Fruit fly (Drosophila melanogaster): ENCODE measurements around the gene v.

Gene v

dm6 chrX:10923711-10924281 is at the start of gene v:
v (plus strand) TSS chrX:10923972.
- TF ChIP-seq pan (optimal IDR thresholded peaks at IDR 0.05), result no peak
- no peak for TF ChIP-seq EcR (GFP tag; optimal IDR thresholded peaks at IDR 0.05)

DNA sequence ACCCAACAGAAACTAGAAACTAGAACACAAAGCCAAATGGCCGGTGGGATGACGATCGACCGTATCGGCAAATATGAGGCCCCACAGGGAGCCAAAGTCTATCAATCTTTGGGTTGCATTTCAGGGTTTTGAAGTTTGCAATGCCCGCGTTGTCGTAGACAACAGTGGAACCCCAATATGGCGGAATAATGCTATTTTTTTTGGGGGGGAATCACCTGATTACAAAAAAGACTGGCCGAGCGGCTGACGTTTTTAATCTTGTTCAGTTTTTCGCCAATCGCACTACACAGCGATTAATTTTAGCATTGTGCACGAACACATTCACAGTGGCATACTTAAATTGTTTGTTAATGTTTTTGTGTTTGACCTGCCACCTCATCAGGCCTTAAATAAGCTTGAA is 47.3 kb upstream of the v start:
- TF ChIP-seq CG8478 (optimal IDR thresholded peaks at IDR 0.05) (no peak), pan (optimal IDR thresholded peaks at IDR 0.05) (no peak), EcR (GFP tag; optimal IDR thresholded peaks at IDR 0.05) (no peak), Dll (optimal IDR thresholded peaks at IDR 0.05) (no peak), usp (GFP tag; optimal IDR thresholded peaks at IDR 0.05) (no peak), psq (optimal IDR thresholded peaks at IDR 0.05) (no peak)

DNA sequence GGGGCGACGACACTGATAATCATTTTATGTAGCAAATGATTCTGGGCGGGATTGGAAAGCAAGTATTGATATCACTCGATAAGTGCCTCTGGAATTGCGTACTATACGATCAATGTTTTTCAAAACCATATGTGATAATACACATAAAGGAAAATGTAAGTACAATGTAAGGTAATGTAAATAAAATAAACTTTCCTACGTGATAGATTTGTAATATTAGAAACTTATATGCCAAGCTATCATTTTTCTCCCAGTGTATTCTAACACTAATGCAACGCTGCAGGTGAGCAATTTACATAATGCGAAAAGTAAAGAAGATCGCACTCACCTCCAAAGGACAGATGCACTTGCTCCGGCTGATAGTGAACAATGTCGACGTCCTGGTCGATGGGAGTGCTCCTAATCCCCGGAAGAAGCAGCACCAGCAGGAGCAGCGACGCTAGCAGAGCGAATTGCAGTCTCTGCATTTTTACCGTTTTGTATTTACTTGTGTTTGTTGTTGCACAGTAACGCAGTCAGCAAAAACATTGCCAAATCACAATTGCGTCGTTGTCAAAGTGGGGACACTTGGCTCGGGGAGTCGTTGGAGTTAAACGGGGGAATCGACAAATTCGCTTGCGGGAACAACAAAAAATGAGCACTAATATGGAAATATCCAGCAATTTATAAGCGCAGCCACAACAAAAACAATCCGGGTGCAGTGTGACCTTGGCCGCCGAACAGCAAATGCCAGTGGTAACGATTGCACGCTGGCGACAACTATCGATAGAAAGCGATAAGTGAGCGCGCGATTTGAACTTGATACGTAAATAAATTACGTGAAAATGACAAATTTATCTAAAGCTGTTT is 46.5 kb upstream of the v start, which contains the start of gene CG1637:
Gene CG1637 (minus strand): TSS at position 807 of the 849 bp plus-strand sequence.
- no peak for TF ChIP-seq Dll (optimal IDR thresholded peaks at IDR 0.05)
- TF ChIP-seq pan (optimal IDR thresholded peaks at IDR 0.05), result no peak
- no peak for TF ChIP-seq usp (GFP tag; optimal IDR thresholded peaks at IDR 0.05)
- TF ChIP-seq CG8478 (optimal IDR thresholded peaks at IDR 0.05), result no peak
- TF ChIP-seq psq (optimal IDR thresholded peaks at IDR 0.05), result no peak
- no peak for TF ChIP-seq EcR (GFP tag; optimal IDR thresholded peaks at IDR 0.05)

- no peak for TF ChIP-seq psq (optimal IDR thresholded peaks at IDR 0.05)
- no peak for TF ChIP-seq usp (GFP tag; optimal IDR thresholded peaks at IDR 0.05)
- no peak for TF ChIP-seq CG8478 (optimal IDR thresholded peaks at IDR 0.05)
- TF ChIP-seq pan (optimal IDR thresholded peaks at IDR 0.05), result no peak
- no peak for TF ChIP-seq EcR (GFP tag; optimal IDR thresholded peaks at IDR 0.05)
- TF ChIP-seq Dll (optimal IDR thresholded peaks at IDR 0.05), result no peak
These were observed 41.0 kb upstream of the v start for dm6 chrX:10882786-10883185.

DNA sequence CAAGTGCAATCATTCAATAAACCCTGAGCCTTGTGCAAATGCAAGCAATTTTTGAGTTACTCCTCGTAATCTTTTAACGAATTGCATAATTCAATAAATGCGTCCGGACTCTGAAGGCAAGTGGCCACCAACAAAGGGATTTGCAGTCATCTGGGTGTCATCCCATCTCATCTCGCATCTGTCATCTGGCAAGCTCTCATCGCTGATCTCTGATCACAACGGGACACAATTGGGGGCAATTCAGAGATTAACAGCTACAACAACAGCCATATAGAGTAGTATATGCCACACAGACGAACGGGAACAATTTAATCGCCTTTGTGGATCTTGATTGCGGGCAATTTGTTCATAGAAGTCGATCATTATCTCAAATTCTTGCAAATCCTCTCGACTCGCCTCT is 40.0 kb upstream of the v start:
- TF ChIP-seq CG8478 (optimal IDR thresholded peaks at IDR 0.05) (no peak), pan (optimal IDR thresholded peaks at IDR 0.05) (no peak), usp (GFP tag; optimal IDR thresholded peaks at IDR 0.05) (no peak), EcR (GFP tag; optimal IDR thresholded peaks at IDR 0.05) (no peak), psq (optimal IDR thresholded peaks at IDR 0.05) (no peak), Dll (optimal IDR thresholded peaks at IDR 0.05) (no peak)

dm6 chrX:10886418-10886817 is 37.4 kb upstream of the v start:
- TF ChIP-seq pan (optimal IDR thresholded peaks at IDR 0.05) (no peak), CG8478 (optimal IDR thresholded peaks at IDR 0.05) (no peak), Dll (optimal IDR thresholded peaks at IDR 0.05) (no peak), psq (optimal IDR thresholded peaks at IDR 0.05) (no peak), usp (GFP tag; optimal IDR thresholded peaks at IDR 0.05) (no peak), EcR (GFP tag; optimal IDR thresholded peaks at IDR 0.05) (no peak)

DNA sequence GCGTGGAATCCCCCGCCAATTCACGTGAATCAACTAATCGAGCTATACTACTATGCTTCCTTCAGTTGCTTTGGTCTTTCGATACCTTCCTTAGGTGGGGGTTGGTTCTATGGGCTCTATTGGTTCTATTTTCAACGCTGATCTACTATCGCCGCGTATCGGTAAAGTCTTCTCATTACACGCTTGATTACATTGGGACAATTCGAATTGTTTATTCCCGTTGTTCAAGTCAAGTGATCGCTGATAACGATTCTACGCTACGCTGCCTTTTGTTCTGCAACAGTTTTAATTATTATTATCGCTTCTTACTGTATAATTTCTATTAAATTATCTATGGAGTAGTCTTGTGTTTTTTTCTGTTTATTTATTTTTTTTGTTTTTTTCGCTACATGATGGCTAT is 36.1 kb upstream of the v start:
- TF ChIP-seq usp (GFP tag; optimal IDR thresholded peaks at IDR 0.05), result no peak

dm6 chrX:10889955-10890617 is 33.7 kb upstream of the v start:
- TF ChIP-seq psq (optimal IDR thresholded peaks at IDR 0.05) (no peak), CG8478 (optimal IDR thresholded peaks at IDR 0.05) (no peak), Dll (optimal IDR thresholded peaks at IDR 0.05) (no peak), pan (optimal IDR thresholded peaks at IDR 0.05) (no peak), EcR (GFP tag; optimal IDR thresholded peaks at IDR 0.05) (no peak), usp (GFP tag; optimal IDR thresholded peaks at IDR 0.05) (no peak)

DNA sequence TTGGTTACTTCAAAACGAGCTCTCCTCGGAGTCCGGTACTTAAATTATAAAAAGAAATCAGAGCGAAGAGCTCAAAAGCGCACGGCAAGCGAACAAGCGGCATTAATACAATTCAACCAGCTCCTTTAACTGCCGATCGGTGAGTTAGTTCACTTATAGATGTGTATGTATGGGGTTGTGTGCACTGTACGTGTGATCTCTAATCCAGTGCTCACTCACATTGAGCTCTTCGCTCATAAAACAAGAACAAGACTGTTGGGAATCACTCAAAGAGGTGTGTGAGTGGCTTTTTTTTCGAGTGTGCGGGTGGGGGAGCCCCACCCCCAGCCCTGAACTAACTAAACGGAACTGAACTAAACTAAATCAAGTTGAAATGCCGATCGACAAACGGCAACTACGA is 32.6 kb upstream of the v start, which contains the start of gene Ork1:
Gene Ork1 (minus strand): TSS at position 101 of the 400 bp plus-strand sequence.
- TF ChIP-seq usp (GFP tag; optimal IDR thresholded peaks at IDR 0.05), result no peak
- TF ChIP-seq CG8478 (optimal IDR thresholded peaks at IDR 0.05), result no peak
- no peak for TF ChIP-seq Dll (optimal IDR thresholded peaks at IDR 0.05)
- TF ChIP-seq EcR (GFP tag; optimal IDR thresholded peaks at IDR 0.05), result no peak
- no peak for TF ChIP-seq pan (optimal IDR thresholded peaks at IDR 0.05)
- TF ChIP-seq psq (optimal IDR thresholded peaks at IDR 0.05), result no peak

DNA sequence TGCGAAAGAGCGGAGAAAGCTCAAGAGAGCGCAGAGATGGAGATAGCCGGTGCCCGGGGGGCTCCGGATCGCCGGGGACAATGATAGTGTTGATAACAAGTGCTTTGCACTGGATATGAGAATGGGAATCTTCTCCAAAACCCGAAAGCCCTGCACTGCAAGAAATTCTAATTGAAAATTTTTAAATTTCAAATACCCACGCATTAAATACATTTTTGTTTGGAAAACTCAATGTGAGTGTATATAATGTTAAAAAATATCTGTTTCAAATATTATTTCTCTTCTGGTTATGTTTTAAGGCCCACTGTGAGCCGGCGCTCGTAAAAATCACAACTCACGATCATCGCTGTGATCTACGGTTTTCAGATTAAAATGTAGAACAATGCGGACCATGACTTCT is 30.6 kb upstream of the v start:
- TF ChIP-seq usp (GFP tag; optimal IDR thresholded peaks at IDR 0.05), result no peak
- TF ChIP-seq psq (optimal IDR thresholded peaks at IDR 0.05), result no peak
- no peak for TF ChIP-seq CG8478 (optimal IDR thresholded peaks at IDR 0.05)
- no peak for TF ChIP-seq pan (optimal IDR thresholded peaks at IDR 0.05)
- TF ChIP-seq Dll (optimal IDR thresholded peaks at IDR 0.05), result no peak
- no peak for TF ChIP-seq EcR (GFP tag; optimal IDR thresholded peaks at IDR 0.05)

- no peak for TF ChIP-seq pan (optimal IDR thresholded peaks at IDR 0.05)
- TF ChIP-seq Dll (optimal IDR thresholded peaks at IDR 0.05), result no peak
- no peak for TF ChIP-seq psq (optimal IDR thresholded peaks at IDR 0.05)
- no peak for TF ChIP-seq usp (GFP tag; optimal IDR thresholded peaks at IDR 0.05)
- TF ChIP-seq EcR (GFP tag; optimal IDR thresholded peaks at IDR 0.05), result no peak
- no peak for TF ChIP-seq CG8478 (optimal IDR thresholded peaks at IDR 0.05)
These were observed 24.5 kb upstream of the v start, which contains the start of gene CG1582 for dm6 chrX:10899232-10899631. CG1582 (minus strand) TSS chrX:10899302.

DNA sequence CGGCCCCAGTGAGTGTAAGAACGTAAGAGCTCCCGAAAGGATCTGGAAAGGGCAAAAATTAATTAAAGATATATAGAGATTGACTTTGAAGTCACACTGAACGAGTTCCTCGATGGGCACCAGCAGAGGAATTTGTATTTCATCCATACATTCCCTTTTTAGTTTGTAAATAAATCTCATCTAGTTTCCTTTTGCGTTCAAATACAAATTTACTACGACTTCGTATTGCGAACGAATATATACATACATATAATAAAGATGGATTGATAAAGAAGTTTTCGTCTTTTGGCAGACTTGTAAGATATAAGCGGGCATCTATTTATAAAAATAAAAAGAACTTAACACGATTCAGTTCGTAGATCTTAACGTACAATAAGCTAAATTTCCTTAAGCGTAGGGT is 24.1 kb upstream of the v start, which contains the start of gene CG15208:
Gene CG15208 (plus strand): TSS at position 301 of the 400 bp plus-strand sequence.
- no peak for TF ChIP-seq Dll (optimal IDR thresholded peaks at IDR 0.05)
- TF ChIP-seq EcR (GFP tag; optimal IDR thresholded peaks at IDR 0.05), result no peak
- TF ChIP-seq CG8478 (optimal IDR thresholded peaks at IDR 0.05), result no peak

All from whole organism.